Fruit fly (Drosophila melanogaster) S2 (cell line): ENCODE data around the gene CG14186.

Experiments used
- CG8478 ChIP-seq: fragments of >200 bp; optimal IDR thresholded peaks from 2 replicates; lab custom pipeline; 2018
- CTCF ChIP-seq, 2 experiments: fragments of >200 bp; optimal IDR thresholded peaks; 2 replicates each; lab custom pipeline; 2018

The CG14186 gene

DNA sequence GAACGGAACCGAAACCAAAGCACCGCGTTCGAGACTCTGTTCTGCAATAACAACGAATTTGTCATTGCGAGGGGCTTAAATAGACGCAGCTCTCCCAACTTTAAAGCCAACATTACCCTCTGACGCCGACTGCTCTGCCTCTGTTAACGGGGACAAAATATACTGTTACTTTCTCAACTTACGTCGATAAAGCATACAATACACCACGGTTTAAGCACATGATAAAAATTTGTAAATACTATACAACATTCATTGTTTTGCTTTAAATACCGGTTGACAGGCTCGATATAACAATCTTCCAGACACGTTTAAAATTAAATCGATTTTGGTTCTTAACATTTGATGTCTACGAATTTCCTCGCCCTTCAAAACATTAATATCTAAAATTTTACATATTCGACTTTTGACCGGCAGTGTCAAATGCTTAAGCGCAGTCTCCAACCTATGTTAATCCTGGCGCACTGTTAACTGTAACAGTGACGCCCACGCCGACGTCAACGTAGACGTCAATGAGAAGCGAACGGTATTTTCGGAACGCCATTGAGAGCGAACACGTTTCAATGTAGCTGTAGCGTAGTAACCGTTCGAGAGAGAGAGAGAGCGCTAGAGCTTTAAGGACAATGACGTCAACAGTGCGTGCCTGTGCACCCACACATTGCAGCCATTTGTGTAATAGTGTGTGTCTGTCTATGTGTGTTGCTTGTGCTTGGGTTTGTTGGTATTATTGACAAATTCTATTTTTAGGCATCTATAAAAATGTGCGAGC, at the start of gene CG14186:
CG14186 (minus strand) TSS at position 51 of the 766 bp plus-strand sequence.
- TF ChIP-seq CG8478 (lab: Kevin White, UChicago): no peak
- TF ChIP-seq CTCF (optimal IDR thresholded peaks at IDR 0.05; lab: Kevin White, UChicago): peak; percentile 71 to 74

dm6 chr3L:20140589-20141207, 37.1 kb upstream of the CG14186 start, which contains the start of gene CG7328:
TSS of gene CG7328 (minus strand) at chr3L:20140607.
- TF ChIP-seq CTCF (optimal IDR thresholded peaks at IDR 0.05; lab: Kevin White, UChicago) (no peak), CG8478 (lab: Kevin White, UChicago) (no peak)

dm6 chr3L:20138327-20138726, 34.7 kb upstream of the CG14186 start:
- TF ChIP-seq CG8478 (lab: Kevin White, UChicago) (no peak), CTCF (optimal IDR thresholded peaks at IDR 0.05; lab: Kevin White, UChicago) (peak; percentile 78 to 79)

DNA sequence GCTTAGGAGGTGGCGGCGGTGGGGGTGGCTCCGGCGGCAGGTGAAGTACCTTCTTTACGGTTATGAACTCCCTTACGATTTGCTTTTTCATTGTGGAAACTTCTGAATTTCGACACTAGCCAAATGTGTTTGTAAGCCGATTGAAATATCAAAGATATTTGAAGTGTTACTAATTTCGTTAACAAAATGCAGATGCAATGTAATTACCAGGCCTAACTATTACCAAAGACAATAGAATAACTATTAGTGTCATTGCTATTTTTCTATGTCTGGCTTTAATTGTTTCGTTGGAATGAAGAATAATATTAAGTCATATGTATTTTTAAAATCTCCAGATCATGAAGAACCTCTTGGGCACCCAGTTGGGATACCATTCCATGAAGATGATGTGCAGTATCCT, 29.5 kb upstream of the CG14186 start, which contains the start of gene CG7335:
CG7335 (minus strand) TSS at position 101 of the 400 bp plus-strand sequence.
- TF ChIP-seq CTCF (optimal IDR thresholded peaks at IDR 0.05; lab: Kevin White, UChicago) (no peak), CG8478 (lab: Kevin White, UChicago) (no peak)

dm6 chr3L:20131643-20132042, 28.0 kb upstream of the CG14186 start, which contains the start of gene obst-J:
TSS of gene obst-J (minus strand) at chr3L:20131743.
- TF ChIP-seq CG8478 (lab: Kevin White, UChicago) (no peak), CTCF (optimal IDR thresholded peaks at IDR 0.05; lab: Kevin White, UChicago) (no peak)

DNA sequence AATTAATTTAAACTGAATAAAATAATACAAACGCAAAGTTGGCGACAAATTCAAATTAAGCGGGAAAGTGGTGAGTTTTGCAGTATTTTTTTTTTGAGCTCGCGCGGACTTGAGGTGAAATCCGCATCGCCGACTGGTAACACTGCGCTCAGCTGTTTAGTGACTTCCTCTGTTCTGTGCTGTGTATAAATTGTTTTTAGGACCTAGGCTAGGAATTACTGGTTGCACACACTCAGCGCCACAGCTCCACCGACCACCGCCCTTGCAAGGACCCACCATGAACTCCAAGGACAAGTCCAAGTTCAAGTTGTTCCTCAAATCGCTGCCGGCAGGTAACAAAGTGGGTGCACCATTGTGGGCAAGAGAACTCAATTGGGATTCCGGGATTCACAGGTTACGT, 25.4 kb upstream of the CG14186 start, which contains the start of gene gig:
gig (plus strand) TSS at position 150 of the 400 bp plus-strand sequence.
- TF ChIP-seq CG8478 (lab: Kevin White, UChicago): no peak
- TF ChIP-seq CTCF (optimal IDR thresholded peaks at IDR 0.05; lab: Kevin White, UChicago): no peak

dm6 chr3L:20127281-20127680, 23.7 kb upstream of the CG14186 start, which contains the start of gene CG7365:
TSS of gene CG7365 (minus strand) at chr3L:20127381.
- TF ChIP-seq CG8478 (lab: Kevin White, UChicago) (no peak), CTCF (optimal IDR thresholded peaks at IDR 0.05; lab: Kevin White, UChicago) (no peak)

DNA sequence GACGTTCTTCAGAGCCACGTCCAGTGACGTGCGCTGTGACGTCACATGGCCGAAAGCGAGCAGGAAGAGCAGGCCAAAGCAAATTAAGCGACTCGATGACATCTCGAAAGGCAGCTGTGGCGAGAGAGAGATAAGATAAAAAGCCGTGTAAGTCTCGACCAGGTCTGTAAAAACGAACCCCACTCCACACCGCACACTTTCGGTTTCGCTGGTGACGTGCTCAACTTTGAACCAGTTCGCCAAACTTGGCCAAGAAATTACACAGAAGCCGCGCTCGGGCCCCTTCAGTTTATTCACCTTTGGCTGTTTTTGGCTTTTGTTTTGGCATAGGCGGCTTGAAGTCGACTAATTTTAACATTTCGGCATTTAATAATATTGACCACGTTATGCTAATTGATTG, 22.5 kb upstream of the CG14186 start:
- TF ChIP-seq CTCF (optimal IDR thresholded peaks at IDR 0.05; lab: Kevin White, UChicago): no peak

DNA sequence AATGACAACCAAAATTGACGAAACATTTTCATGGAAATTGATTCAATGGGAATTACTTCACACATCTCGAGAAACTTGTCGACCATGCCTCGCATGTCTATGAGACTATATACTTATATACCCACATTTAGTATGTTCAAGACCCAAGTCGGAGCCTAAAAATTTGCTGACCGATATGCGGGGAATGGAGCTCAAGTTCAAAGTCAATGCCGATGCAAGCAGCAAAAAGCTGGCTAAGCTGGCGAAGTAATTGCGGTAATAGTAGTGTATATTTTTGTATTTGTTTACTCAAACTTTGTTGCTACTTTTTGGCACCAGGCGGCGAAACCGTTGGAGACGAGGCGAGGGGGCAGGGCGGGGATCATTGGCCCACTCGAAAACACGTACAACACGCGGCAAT, 19.4 kb upstream of the CG14186 start:
- TF ChIP-seq CTCF (optimal IDR thresholded peaks at IDR 0.05; lab: Kevin White, UChicago) (no peak), CG8478 (lab: Kevin White, UChicago) (no peak)

dm6 chr3L:20112797-20113368, 9.3 kb upstream of the CG14186 start, which contains the start of gene CG14187:
TSS of gene CG14187 (minus strand) at chr3L:20112847.
- TF ChIP-seq CTCF (optimal IDR thresholded peaks at IDR 0.05; lab: Kevin White, UChicago) (peak in 1 of 2 experiments; percentile 21), CG8478 (lab: Kevin White, UChicago) (no peak)

- TF ChIP-seq CG8478 (lab: Kevin White, UChicago) (no peak), CTCF (optimal IDR thresholded peaks at IDR 0.05; lab: Kevin White, UChicago) (no peak)
These were observed 7.8 kb upstream of the CG14186 start, which contains the start of gene Ir76b for dm6 chr3L:20111434-20111833. TSS of gene Ir76b (minus strand) at chr3L:20111534.

DNA sequence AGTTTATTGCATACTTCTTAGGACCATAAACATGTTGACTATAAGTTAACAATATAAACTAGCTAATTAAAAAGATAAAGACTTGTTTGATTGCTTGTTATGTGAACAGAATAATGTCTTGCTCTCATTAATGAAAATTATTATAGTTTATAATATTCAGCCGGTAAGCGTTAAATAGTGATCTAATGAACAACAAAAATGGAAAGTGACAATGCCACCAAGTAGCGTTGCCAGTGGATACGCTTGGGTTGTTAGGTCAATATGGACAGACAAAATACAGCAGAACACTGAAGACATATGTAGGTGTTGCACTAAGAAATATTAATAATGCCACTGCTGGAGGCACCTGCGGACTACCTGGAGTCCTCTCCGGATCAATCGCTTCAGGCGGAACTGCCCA, 2.2 kb upstream of the CG14186 start, which contains the start of gene CG14185:
CG14185 (plus strand) TSS at position 301 of the 400 bp plus-strand sequence.
- no peak for TF ChIP-seq CG8478 (lab: Kevin White, UChicago)
- no peak for TF ChIP-seq CTCF (optimal IDR thresholded peaks at IDR 0.05; lab: Kevin White, UChicago)

dm6 chr3L:20104543-20105046, 968 bp upstream of the CG14186 start:
- TF ChIP-seq CG8478 (lab: Kevin White, UChicago) (no peak), CTCF (optimal IDR thresholded peaks at IDR 0.05; lab: Kevin White, UChicago) (no peak)

DNA sequence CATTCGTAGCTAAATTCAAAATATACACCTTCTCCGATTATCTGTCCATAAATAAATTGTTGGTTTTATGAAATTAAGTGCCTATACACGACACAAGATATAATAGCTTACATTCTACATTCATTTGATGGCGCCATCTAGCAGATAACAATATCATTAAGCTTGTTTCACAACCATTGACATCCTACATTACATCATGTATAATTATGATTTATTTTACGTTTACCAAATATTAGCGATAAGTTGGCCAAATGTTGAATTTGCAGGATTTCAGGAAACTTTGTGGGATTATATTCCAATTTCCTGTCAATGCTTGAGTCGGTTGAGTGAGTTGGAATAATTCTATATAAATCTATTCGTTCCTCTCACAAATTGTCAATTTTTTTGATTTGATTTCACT, 6.3 kb downstream of the CG14186 start:
- TF ChIP-seq CG8478 (lab: Kevin White, UChicago): no peak
- TF ChIP-seq CTCF (optimal IDR thresholded peaks at IDR 0.05; lab: Kevin White, UChicago): peak; percentile 92 to 94
